Worm (Caenorhabditis elegans) whole organism, early embryonic: ENCODE results near the gene W04E12.7.

ENCODE experiments used
- aly-1 ChIP-seq: sonication (generic microtip); optimal IDR thresholded peaks from 2 replicates; lab custom pipeline; 2016; ENCODE audit warnings: missing genetic modification characterization, missing compliant biosample characterization
- ama-1 ChIP-seq: fragments of 150-350 bp; optimal IDR thresholded peaks from 2 replicates; lab custom pipeline; 2014
- ceh-13 ChIP-seq: fragments of 200-800 bp; sonication (Bioruptor generic); optimal IDR thresholded peaks from 2 replicates; lab custom pipeline; 2018; ENCODE audit warnings: mild to moderate bottlenecking, missing genetic modification characterization, missing compliant biosample characterization
- ets-7 ChIP-seq: sonication (generic microtip); optimal IDR thresholded peaks from 2 replicates; lab custom pipeline; 2016; ENCODE audit warnings: missing genotype, missing genetic modification characterization, missing compliant biosample characterization
- flt-1 ChIP-seq: fragments of 200-800 bp; sonication (Bioruptor generic); IDR thresholded peaks from 2 replicates; pipeline ENCODE4 v1.3.6; 2022; ENCODE audit warnings: missing genetic modification characterization, missing compliant biosample characterization
- hmbx-1 ChIP-seq: sonication (generic microtip); optimal IDR thresholded peaks from 2 replicates; lab custom pipeline; 2016; ENCODE audit warnings: mild to moderate bottlenecking, missing genetic modification characterization, missing compliant biosample characterization
- hmg-4 ChIP-seq: fragments of 200-800 bp; sonication (Bioruptor generic); optimal IDR thresholded peaks from 2 replicates; lab custom pipeline; 2018; ENCODE audit warnings: mild to moderate bottlenecking, missing genetic modification characterization, missing compliant biosample characterization
- hnd-1 ChIP-seq: sonication (generic microtip); optimal IDR thresholded peaks from 2 replicates; lab custom pipeline; 2016; ENCODE audit warnings: missing genetic modification characterization, missing compliant biosample characterization
- scrt-1 ChIP-seq: fragments of 200-800 bp; sonication (Bioruptor generic); IDR thresholded peaks from 2 replicates; pipeline ENCODE4 v1.3.6; 2022; ENCODE audit warnings: missing genetic modification characterization, missing compliant biosample characterization
- tbx-37 ChIP-seq: fragments of 200-800 bp; sonication (Bioruptor generic); conservative IDR thresholded peaks from 2 replicates; pipeline ENCODE4 v1.3.6; 2022; ENCODE audit warnings: missing genetic modification reagents, missing genetic modification characterization, missing compliant biosample characterization
- tra-4 ChIP-seq: sonication (generic microtip); optimal IDR thresholded peaks from 2 replicates; lab custom pipeline; 2017; ENCODE audit warnings: missing genetic modification characterization, missing compliant biosample characterization

DNA sequence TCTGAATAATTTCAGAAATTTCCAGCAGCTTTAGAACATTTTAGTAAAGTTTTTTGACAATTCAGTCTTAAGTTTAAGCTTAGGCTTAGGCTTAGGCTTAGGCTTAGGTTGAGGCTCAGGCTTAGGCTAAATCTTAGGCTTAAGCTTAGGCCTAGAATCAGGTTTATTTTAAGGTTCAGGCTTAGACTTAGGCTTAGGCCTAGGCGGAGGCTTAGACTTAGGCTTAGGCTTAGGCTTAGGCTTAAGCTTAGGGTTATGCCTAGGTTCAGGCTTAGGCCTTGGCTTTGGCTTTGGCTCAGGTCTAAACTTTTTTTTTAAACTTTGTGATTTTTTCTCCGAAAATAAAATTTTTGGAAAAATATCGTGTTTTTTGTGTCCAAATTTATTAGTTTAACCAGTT is 18.7 kb downstream of the W04E12.7 start:
- TF ChIP-seq flt-1 (GFP tag; lab: Robert Waterston, UW) (no peak), ceh-13 (GFP tag; lab: Kevin White, UChicago) (no peak), hnd-1 (tag; lab: Kevin White, UChicago) (no peak), tbx-37 (GFP tag; lab: Robert Waterston, UW) (no peak), ama-1 (lab: Kevin White, UChicago) (no peak), tra-4 (tag; lab: Kevin White, UChicago) (no peak), aly-1 (tag; lab: Kevin White, UChicago) (no peak), hmbx-1 (no peak), scrt-1 (GFP tag; lab: Robert Waterston, UW) (no peak), ets-7 (tag; lab: Kevin White, UChicago) (no peak), hmg-4 (no peak)
